Worm (Caenorhabditis elegans): ENCODE measurements around the gene Y4C6B.2.

The Y4C6B.2 gene

DNA sequence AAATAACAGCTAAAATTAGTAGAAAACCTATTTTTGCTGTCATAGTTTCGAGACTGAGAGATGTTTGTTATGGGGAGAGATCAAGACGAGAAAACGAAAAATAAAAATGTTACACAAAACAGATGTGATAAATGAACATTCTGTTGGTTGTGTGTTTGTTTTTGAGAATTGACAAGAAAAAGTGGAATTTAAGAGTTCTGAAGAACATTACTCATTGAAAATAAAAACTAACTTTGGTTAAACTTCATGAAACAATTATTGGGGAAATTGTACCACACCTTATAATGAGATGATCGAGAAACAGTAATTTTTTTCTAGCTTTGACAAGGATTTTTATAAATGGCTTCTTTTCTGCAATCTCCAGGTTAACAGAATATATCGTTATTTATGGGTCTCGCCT lies 14.0 kb downstream of the Y4C6B.2 start, which contains the start of gene Y4C6B.7:
Gene Y4C6B.7 (minus strand): TSS at position 101 of the 400 bp plus-strand sequence.
- no peak for TF ChIP-seq egl-27 (tag; optimal IDR thresholded peaks at IDR 0.05)
- no peak for TF ChIP-seq sma-3 (GFP tag; optimal IDR thresholded peaks at IDR 0.05)
- TF ChIP-seq unc-62 (GFP tag; optimal IDR thresholded peaks at IDR 0.05): no peak
- TF ChIP-seq nhr-12 (tag; optimal IDR thresholded peaks at IDR 0.05): no peak
- no peak for TF ChIP-seq mab-5 (tag; optimal IDR thresholded peaks at IDR 0.05)
- no peak for TF ChIP-seq lin-13 (GFP tag; optimal IDR thresholded peaks at IDR 0.05)
- TF ChIP-seq zag-1 (tag; optimal IDR thresholded peaks at IDR 0.05): no peak
- TF ChIP-seq alr-1 (tag; optimal IDR thresholded peaks at IDR 0.05): no peak
- TF ChIP-seq ama-1 (optimal IDR thresholded peaks at IDR 0.05): no peak
- TF ChIP-seq lin-11 (tag; optimal IDR thresholded peaks at IDR 0.05): no peak
- TF ChIP-seq nhr-23 (tag; optimal IDR thresholded peaks at IDR 0.05): no peak
- no peak for TF ChIP-seq unc-55 (GFP tag; optimal IDR thresholded peaks at IDR 0.05)
- TF ChIP-seq lsy-2 (tag; optimal IDR thresholded peaks at IDR 0.05): no peak
- TF ChIP-seq C34F6.9 (tag; optimal IDR thresholded peaks at IDR 0.05): no peak
- no peak for TF ChIP-seq ztf-11 (tag; optimal IDR thresholded peaks at IDR 0.05)

DNA sequence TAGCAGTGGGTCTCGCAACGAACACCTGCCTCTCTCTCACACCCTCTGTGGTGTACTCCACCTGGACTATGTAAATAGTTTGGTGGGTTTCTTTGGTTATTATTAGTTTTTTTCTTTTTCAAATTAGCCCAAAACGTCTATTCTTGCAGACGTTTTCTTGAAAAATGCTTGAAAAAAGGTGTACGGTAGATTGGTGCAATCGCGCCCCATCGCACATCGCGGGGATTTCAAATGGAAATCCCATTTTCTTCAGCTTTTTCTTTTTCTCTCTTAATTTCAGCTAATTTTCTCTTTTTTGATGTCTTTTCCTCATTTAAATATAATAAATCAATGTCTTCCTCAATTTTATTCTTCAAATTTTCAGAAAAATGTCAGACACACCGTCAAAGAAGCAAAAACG lies 14.8 kb downstream of the Y4C6B.2 start, which contains the start of gene Y4C6B.1:
Gene Y4C6B.1 (plus strand): TSS at position 365 of the 400 bp plus-strand sequence.
- TF ChIP-seq lsy-2 (tag; optimal IDR thresholded peaks at IDR 0.05) (peak in 1 of 2 experiments; percentile 87), mdl-1 (tag; optimal IDR thresholded peaks at IDR 0.05) (no peak), unc-55 (GFP tag; optimal IDR thresholded peaks at IDR 0.05) (peak; percentile 16)

ce11 chrIV:5354564-5354963 lies 15.2 kb downstream of the Y4C6B.2 start:
- no peak for TF ChIP-seq blmp-1 (tag; optimal IDR thresholded peaks at IDR 0.05; ENCODE audit: insufficient read depth)
- no peak for TF ChIP-seq ama-1 (optimal IDR thresholded peaks at IDR 0.05)
- TF ChIP-seq sem-4 (tag; optimal IDR thresholded peaks at IDR 0.05): no peak
- no peak for TF ChIP-seq nhr-77 (tag; optimal IDR thresholded peaks at IDR 0.05)
- no peak for TF ChIP-seq nhr-237 (tag; optimal IDR thresholded peaks at IDR 0.05)
- TF ChIP-seq unc-55 (GFP tag; optimal IDR thresholded peaks at IDR 0.05): no peak
- no peak for TF ChIP-seq C34F6.9 (tag; optimal IDR thresholded peaks at IDR 0.05)

DNA sequence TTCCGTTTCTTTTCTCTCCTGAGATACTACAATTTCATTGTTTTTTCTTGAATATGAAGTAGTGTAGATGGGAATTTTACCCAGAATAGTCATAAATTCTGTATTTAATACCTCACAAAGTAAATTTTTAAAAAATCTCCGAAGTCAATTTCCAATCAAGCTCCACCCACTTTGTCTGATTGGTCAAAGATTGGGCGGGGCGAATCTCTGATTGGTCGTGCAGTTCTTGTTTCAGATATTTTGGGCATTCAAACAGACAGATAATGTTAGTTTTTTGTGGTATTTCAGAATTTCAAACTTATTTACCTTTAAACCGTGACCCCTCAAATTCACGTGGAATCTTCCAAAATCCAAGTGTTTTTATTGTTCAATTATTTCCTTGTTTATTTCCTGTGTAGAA lies 21.2 kb downstream of the Y4C6B.2 start, which contains the start of gene F41H10.5:
Gene F41H10.5 (plus strand): TSS at position 375 of the 400 bp plus-strand sequence.
- TF ChIP-seq fos-1 (tag; optimal IDR thresholded peaks at IDR 0.05) (no peak), nhr-6 (tag; optimal IDR thresholded peaks at IDR 0.05) (no peak), nhr-11 (tag; optimal IDR thresholded peaks at IDR 0.05) (no peak), nhr-237 (tag; optimal IDR thresholded peaks at IDR 0.05) (no peak), aly-2 (tag; optimal IDR thresholded peaks at IDR 0.05) (no peak), ama-1 (optimal IDR thresholded peaks at IDR 0.05) (no peak), mab-5 (tag; optimal IDR thresholded peaks at IDR 0.05) (no peak), lin-13 (GFP tag; optimal IDR thresholded peaks at IDR 0.05) (no peak), lin-11 (tag; optimal IDR thresholded peaks at IDR 0.05) (no peak), elt-3 (tag; optimal IDR thresholded peaks at IDR 0.05) (no peak), gmeb-1 (tag; optimal IDR thresholded peaks at IDR 0.05) (no peak), unc-39 (tag; optimal IDR thresholded peaks at IDR 0.05) (no peak), lin-39 (tag; optimal IDR thresholded peaks at IDR 0.05) (no peak), nhr-10 (tag; optimal IDR thresholded peaks at IDR 0.05) (no peak), ztf-4 (tag; optimal IDR thresholded peaks at IDR 0.05) (no peak), nhr-21 (tag; optimal IDR thresholded peaks at IDR 0.05) (no peak), elt-1 (tag; optimal IDR thresholded peaks at IDR 0.05) (no peak), ceh-16 (tag; optimal IDR thresholded peaks at IDR 0.05) (no peak), crh-2 (tag; optimal IDR thresholded peaks at IDR 0.05) (no peak), ztf-1 (GFP tag; conservative IDR thresholded peaks at IDR 0.05) (no peak)

DNA sequence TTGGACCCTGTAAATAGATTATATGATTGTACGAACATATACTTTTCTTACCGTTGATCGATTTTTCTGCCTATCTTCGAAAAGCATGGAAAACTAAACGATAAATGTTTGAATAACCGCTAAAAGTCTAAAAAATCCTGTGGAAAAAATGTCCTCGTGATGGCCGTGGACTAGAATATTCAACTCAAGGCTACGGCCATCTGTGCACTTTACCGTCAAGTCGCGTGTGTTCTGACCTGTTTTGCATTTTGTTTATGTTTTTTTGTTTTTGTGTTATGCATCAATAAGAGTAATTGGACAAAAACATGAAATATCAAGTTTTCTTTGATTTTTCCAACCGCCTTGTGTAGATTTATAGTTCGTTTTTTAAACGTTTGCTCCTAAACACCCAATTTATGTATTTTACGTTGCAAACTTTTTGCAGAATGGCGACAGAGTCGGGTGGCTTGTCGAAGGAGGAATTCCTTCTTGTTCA lies 24.8 kb downstream of the Y4C6B.2 start, which contains the start of the genes hda-6 and F41H10.4:
Gene hda-6 (minus strand): TSS at position 172 of the 475 bp plus-strand sequence.
Gene F41H10.4 (plus strand): TSS at position 425 of the 475 bp plus-strand sequence.
- no peak for TF ChIP-seq ztf-11 (tag; optimal IDR thresholded peaks at IDR 0.05)
- TF ChIP-seq ztf-1 (GFP tag; conservative IDR thresholded peaks at IDR 0.05): no peak
- TF ChIP-seq skn-1 (tag; optimal IDR thresholded peaks at IDR 0.05): no peak
- TF ChIP-seq elt-1 (tag; optimal IDR thresholded peaks at IDR 0.05): no peak
- no peak for TF ChIP-seq ztf-4 (tag; optimal IDR thresholded peaks at IDR 0.05)
- TF ChIP-seq blmp-1 (tag; optimal IDR thresholded peaks at IDR 0.05; ENCODE audit: insufficient read depth): no peak
- TF ChIP-seq F13H6.1 (tag; optimal IDR thresholded peaks at IDR 0.05): peak; percentile 69
- no peak for TF ChIP-seq ceh-16 (tag; optimal IDR thresholded peaks at IDR 0.05)
- no peak for TF ChIP-seq alr-1 (tag; optimal IDR thresholded peaks at IDR 0.05)
- no peak for TF ChIP-seq nhr-12 (tag; optimal IDR thresholded peaks at IDR 0.05)
- TF ChIP-seq nhr-237 (tag; optimal IDR thresholded peaks at IDR 0.05): no peak
- TF ChIP-seq lin-13 (GFP tag; optimal IDR thresholded peaks at IDR 0.05): peak; percentile 59
- no peak for TF ChIP-seq peb-1 (tag; optimal IDR thresholded peaks at IDR 0.05)
- no peak for TF ChIP-seq ZK546.5 (tag; optimal IDR thresholded peaks at IDR 0.05)
- TF ChIP-seq aly-2 (tag; optimal IDR thresholded peaks at IDR 0.05): no peak
- TF ChIP-seq mdl-1 (tag; optimal IDR thresholded peaks at IDR 0.05): peak in 1 of 2 experiments; percentile 29
- TF ChIP-seq R02D3.7 (tag; optimal IDR thresholded peaks at IDR 0.05): peak; percentile 13
- TF ChIP-seq nhr-21 (tag; optimal IDR thresholded peaks at IDR 0.05): peak; percentile 55
- TF ChIP-seq fos-1 (tag; optimal IDR thresholded peaks at IDR 0.05): peak; percentile 54
- peak; percentile 87 for TF ChIP-seq nhr-25 (tag; optimal IDR thresholded peaks at IDR 0.05)
- peak; percentile 80 for TF ChIP-seq gmeb-1 (tag; optimal IDR thresholded peaks at IDR 0.05)
- TF ChIP-seq mab-5 (tag; optimal IDR thresholded peaks at IDR 0.05): peak; percentile 47
- TF ChIP-seq ama-1 (optimal IDR thresholded peaks at IDR 0.05): no peak
- no peak for TF ChIP-seq nhr-23 (tag; optimal IDR thresholded peaks at IDR 0.05)
- TF ChIP-seq zag-1 (tag; optimal IDR thresholded peaks at IDR 0.05): no peak
- peak; percentile 83 for TF ChIP-seq sma-9 (GFP tag; optimal IDR thresholded peaks at IDR 0.05)
- TF ChIP-seq sma-9 (tag; optimal IDR thresholded peaks at IDR 0.05): no peak
